Worm (Caenorhabditis elegans) whole organism, midembryonic: ENCODE measurements around the gene fbxa-81.

Source experiments
- cog-1 ChIP-seq: sonication (generic microtip); optimal IDR thresholded peaks from 2 replicates; lab custom pipeline; 2016; ENCODE audit warnings: missing genetic modification characterization, missing compliant biosample characterization
- klf-2 ChIP-seq: fragments of 200-800 bp; sonication (Bioruptor generic); conservative IDR thresholded peaks from 2 replicates; pipeline ENCODE4 v1.3.6; 2022; ENCODE audit warnings: missing genetic modification reagents, missing genetic modification characterization, missing compliant biosample characterization
- ztf-29 ChIP-seq: fragments of 200-800 bp; sonication (Bioruptor generic); IDR thresholded peaks from 2 replicates; pipeline ENCODE4 v1.3.6; 2022; ENCODE audit warnings: missing genetic modification reagents, missing genetic modification characterization, missing compliant biosample characterization

- no peak for TF ChIP-seq cog-1 (tag; lab: Kevin White, UChicago)
- TF ChIP-seq ztf-29: no peak
- no peak for TF ChIP-seq klf-2
Observed at ce11 chrX:14559519-14560296, 17.8 kb upstream of the fbxa-81 start.
